Worm (Caenorhabditis elegans): ENCODE results near the gene helq-1.

DNA sequence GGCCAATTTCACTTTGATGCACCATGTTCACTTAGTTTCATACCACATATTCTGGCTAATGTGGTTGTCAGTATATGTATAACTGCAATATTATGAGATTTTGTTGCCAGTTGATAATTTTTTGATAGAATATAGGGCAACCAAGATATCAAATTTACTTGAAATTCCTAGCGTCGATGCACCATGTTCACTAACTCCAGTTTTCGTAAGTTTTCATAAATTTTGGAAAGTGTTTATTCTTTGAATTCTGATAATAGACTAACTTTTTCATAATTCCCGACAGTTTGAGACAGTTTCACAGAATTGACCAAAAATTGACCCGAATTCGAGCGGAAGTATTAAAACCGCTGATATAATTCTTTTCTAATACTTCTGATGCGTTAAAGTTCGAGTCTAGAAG, 49.9 kb downstream of the helq-1 start:
- no peak for TF ChIP-seq unc-130 (GFP tag; optimal IDR thresholded peaks at IDR 0.05)
- TF ChIP-seq R02D3.7 (tag; optimal IDR thresholded peaks at IDR 0.05): no peak
- TF ChIP-seq ces-1 (GFP tag; optimal IDR thresholded peaks at IDR 0.05): no peak
- TF ChIP-seq nhr-76 (tag; optimal IDR thresholded peaks at IDR 0.05): no peak
- no peak for TF ChIP-seq duxl-1 (tag; optimal IDR thresholded peaks at IDR 0.05; ENCODE audit: poor library complexity)
- no peak for TF ChIP-seq egl-27 (tag; optimal IDR thresholded peaks at IDR 0.05)
- TF ChIP-seq fos-1 (tag; optimal IDR thresholded peaks at IDR 0.05): no peak
- no peak for TF ChIP-seq ama-1 (optimal IDR thresholded peaks at IDR 0.05)

All from whole organism, L4 larva.